Fruit fly (Drosophila melanogaster) Kc167 (cell line): ENCODE results near the gene CG16974.
A peak's percentile ranks its signal among the peaks of the same experiment; 100 is the strongest.

Source experiments
- Myc ChIP-seq: fragments of >200 bp; optimal IDR thresholded peaks from 2 replicates; lab custom pipeline; 2017; ENCODE audit warnings: missing external identifiers
- Sin3A ChIP-seq: fragments of >200 bp; optimal IDR thresholded peaks from 2 replicates; lab custom pipeline; 2018; ENCODE audit warnings: missing external identifiers
- h ChIP-seq: fragments of >200 bp; optimal IDR thresholded peaks from 3 replicates; lab custom pipeline; 2018; ENCODE audit warnings: missing external identifiers
- insv ChIP-seq: fragments of >200 bp; optimal IDR thresholded peaks from 3 replicates; lab custom pipeline; 2018; ENCODE audit warnings: missing external identifiers
- psq ChIP-seq: fragments of >200 bp; optimal IDR thresholded peaks from 2 replicates; lab custom pipeline; 2017; ENCODE audit warnings: missing external identifiers
- ttk ChIP-seq: sonication (Bioruptor generic); optimal IDR thresholded peaks from 2 replicates; lab custom pipeline; 2017; ENCODE audit warnings: missing external identifiers

DNA sequence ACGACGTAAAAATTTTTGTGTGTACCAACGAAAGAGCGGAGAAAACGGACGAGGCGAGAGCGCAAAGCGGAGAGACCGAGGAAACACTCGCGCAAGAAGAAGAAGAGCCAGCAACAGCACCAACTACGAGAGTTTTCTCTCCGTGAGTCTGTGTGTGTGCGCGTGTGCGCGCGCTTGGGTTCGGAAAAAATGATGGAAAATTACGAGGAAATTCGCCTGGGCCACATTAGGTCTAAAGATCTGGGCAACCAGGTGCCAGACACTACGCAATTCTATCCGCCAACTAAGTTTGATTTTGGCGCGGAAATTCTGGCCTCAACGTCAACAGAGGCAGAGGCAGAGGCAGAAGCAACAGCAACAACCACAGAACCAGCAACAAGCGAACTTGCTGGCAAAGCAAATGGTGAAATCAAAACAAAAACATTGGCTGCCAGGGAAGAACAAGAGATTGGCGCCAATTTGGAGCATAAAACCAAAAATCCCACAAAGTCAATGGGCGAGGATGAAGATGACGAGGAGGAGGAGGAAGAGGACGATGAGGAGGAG is 25.9 kb downstream of the CG16974 start, which contains the start of gene DnaJ-H:
- TF ChIP-seq psq (lab: Kevin White, UChicago) = peak; percentile 65
- no peak for TF ChIP-seq Sin3A (lab: Kevin White, UChicago)
- no peak for TF ChIP-seq ttk (lab: Kevin White, UChicago)
- TF ChIP-seq h = no peak
- TF ChIP-seq insv = no peak
- no peak for TF ChIP-seq Myc
